Worm (Caenorhabditis elegans) whole organism, L4/young adult: ENCODE data around the gene H12D21.10.

Experiments
- W03F9.2 ChIP-seq: fragments of 150-350 bp; optimal IDR thresholded peaks from 2 replicates; lab custom pipeline; 2014; ENCODE audit warnings: missing biosample characterization, missing genetic modification characterization
- him-1 ChIP-seq: sonication (generic microtip); optimal IDR thresholded peaks from 2 replicates; lab custom pipeline; 2016; ENCODE audit warnings: missing genotype, missing genetic modification reagents, missing genetic modification characterization, missing compliant biosample characterization

- no peak for TF ChIP-seq W03F9.2 (tag; lab: Kevin White, UChicago)
- TF ChIP-seq him-1, result no peak
Observed at ce11 chrV:14945697-14946096, 46.1 kb downstream of the H12D21.10 start, which contains the start of gene C30G7.3.
